Worm (Caenorhabditis elegans): ENCODE measurements around the gene Y2H9A.4.

Gene Y2H9A.4

ce11 chrV:13427378-13427777 is 18.3 kb upstream of the Y2H9A.4 start:
- no peak for TF ChIP-seq D2030.7 (GFP tag; IDR thresholded peaks at IDR 0.05)
- no peak for TF ChIP-seq nhr-90 (tag; optimal IDR thresholded peaks at IDR 0.05)
- no peak for TF ChIP-seq bed-1 (GFP tag; IDR thresholded peaks at IDR 0.05)
- TF ChIP-seq ztf-18 (tag; optimal IDR thresholded peaks at IDR 0.05) = no peak
- TF ChIP-seq lsy-27 (tag; optimal IDR thresholded peaks at IDR 0.05; ENCODE audit: borderline replicate concordance, insufficient read depth) = no peak
- TF ChIP-seq ets-4 (GFP tag; optimal IDR thresholded peaks at IDR 0.05) = no peak
- no peak for TF ChIP-seq lsl-1 (GFP tag; optimal IDR thresholded peaks at IDR 0.05)
- TF ChIP-seq cebp-2 (GFP tag; IDR thresholded peaks at IDR 0.05) = no peak
- no peak for TF ChIP-seq F57A8.1 (GFP tag; optimal IDR thresholded peaks at IDR 0.05)
- TF ChIP-seq mes-4 (tag; optimal IDR thresholded peaks at IDR 0.05) = no peak
- TF ChIP-seq Y79H2A.3 (GFP tag; conservative IDR thresholded peaks at IDR 0.05) = no peak
- TF ChIP-seq sea-2 (GFP tag; IDR thresholded peaks at IDR 0.05) = no peak
- no peak for TF ChIP-seq T26A5.8 (tag; optimal IDR thresholded peaks at IDR 0.05)
- no peak for TF ChIP-seq snpc-1.3 (tag; optimal IDR thresholded peaks at IDR 0.05; ENCODE audit: insufficient read depth)
- no peak for TF ChIP-seq F10E7.11 (tag; optimal IDR thresholded peaks at IDR 0.05)
- no peak for TF ChIP-seq B0336.3 (GFP tag; IDR thresholded peaks at IDR 0.05)
- no peak for TF ChIP-seq rec-8 (tag; optimal IDR thresholded peaks at IDR 0.05)
- no peak for TF ChIP-seq hmg-1.2 (GFP tag; IDR thresholded peaks at IDR 0.05)
- no peak for TF ChIP-seq B0019.2 (GFP tag; conservative IDR thresholded peaks at IDR 0.05)

DNA sequence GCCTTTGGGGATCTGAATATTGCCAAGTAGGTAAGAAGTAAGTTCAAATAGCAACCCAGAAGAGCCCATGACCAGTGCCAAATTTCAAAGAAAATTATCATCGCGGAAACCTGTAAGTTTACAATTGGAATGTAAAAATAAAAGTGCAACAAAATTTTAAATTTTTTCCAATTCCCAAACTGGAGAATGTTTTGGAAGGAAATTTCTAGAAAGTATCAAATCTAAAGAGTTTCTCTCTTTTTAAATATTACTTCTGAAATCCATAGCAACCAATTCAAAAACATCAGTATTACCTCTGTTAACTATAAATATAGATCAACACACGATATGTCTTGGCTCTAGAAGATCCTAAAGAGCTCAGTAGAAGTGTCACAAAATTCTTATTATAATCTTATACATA is 17.0 kb upstream of the Y2H9A.4 start, which contains the start of gene srd-19:
Gene srd-19 (minus strand): TSS at position 101 of the 400 bp plus-strand sequence.
- TF ChIP-seq K11D2.4 (GFP tag; IDR thresholded peaks at IDR 0.05) (no peak), xnd-1 (tag; optimal IDR thresholded peaks at IDR 0.05) (no peak), rpc-1 (optimal IDR thresholded peaks at IDR 0.05) (no peak), rpc-1 (tag; optimal IDR thresholded peaks at IDR 0.05) (no peak), F57C9.4 (tag; optimal IDR thresholded peaks at IDR 0.05) (no peak), unc-130 (GFP tag; optimal IDR thresholded peaks at IDR 0.05) (no peak), ztf-28 (GFP tag; IDR thresholded peaks at IDR 0.05) (no peak), K12H6.12 (tag; optimal IDR thresholded peaks at IDR 0.05) (no peak), Y53G8AR.9 (GFP tag; conservative IDR thresholded peaks at IDR 0.05) (no peak), ceh-27 (GFP tag; optimal IDR thresholded peaks at IDR 0.05) (no peak), cebp-2 (GFP tag; IDR thresholded peaks at IDR 0.05) (no peak), sea-2 (GFP tag; IDR thresholded peaks at IDR 0.05) (no peak), attf-3 (GFP tag; conservative IDR thresholded peaks at IDR 0.05) (no peak), F23B12.7 (tag; optimal IDR thresholded peaks at IDR 0.05; ENCODE audit: insufficient read depth) (no peak), dpl-1 (GFP tag; optimal IDR thresholded peaks at IDR 0.05) (no peak), let-607 (tag; optimal IDR thresholded peaks at IDR 0.05) (no peak), D2030.7 (GFP tag; IDR thresholded peaks at IDR 0.05) (no peak)

DNA sequence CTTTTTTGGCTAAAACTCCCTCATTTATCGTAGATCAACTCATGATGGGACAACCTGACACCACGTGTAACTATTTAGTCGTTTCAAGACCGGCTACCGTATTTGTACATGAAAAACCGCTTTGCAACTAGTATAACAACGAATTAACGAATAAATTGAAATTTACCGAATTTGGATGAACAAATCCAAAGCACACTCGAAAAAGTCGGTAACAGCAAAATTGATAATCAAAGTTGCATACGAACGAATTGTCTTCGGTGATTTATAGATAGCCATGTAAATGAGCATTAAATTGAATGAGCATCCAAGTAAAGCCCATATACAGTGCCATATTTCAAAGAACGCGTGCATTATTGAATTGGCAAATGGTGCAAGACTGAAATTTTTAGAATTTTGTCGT is 13.3 kb upstream of the Y2H9A.4 start, which contains the start of gene srd-17:
Gene srd-17 (minus strand): TSS at position 351 of the 400 bp plus-strand sequence.
- no peak for TF ChIP-seq nhr-120 (GFP tag; IDR thresholded peaks at IDR 0.05)
- TF ChIP-seq ets-4 (GFP tag; optimal IDR thresholded peaks at IDR 0.05) = no peak
- TF ChIP-seq ekl-4 (GFP tag; IDR thresholded peaks at IDR 0.05) = no peak
- TF ChIP-seq let-526 (GFP tag; IDR thresholded peaks at IDR 0.05) = no peak
- TF ChIP-seq hmg-20 (GFP tag; IDR thresholded peaks at IDR 0.05) = no peak
- TF ChIP-seq sea-2 (GFP tag; IDR thresholded peaks at IDR 0.05) = no peak
- no peak for TF ChIP-seq egl-18 (GFP tag; IDR thresholded peaks at IDR 0.05)
- TF ChIP-seq unc-62 (GFP tag; optimal IDR thresholded peaks at IDR 0.05) = no peak
- no peak for TF ChIP-seq pbrm-1 (GFP tag; IDR thresholded peaks at IDR 0.05)
- no peak for TF ChIP-seq rcor-1 (GFP tag; IDR thresholded peaks at IDR 0.05)
- no peak for TF ChIP-seq Y79H2A.3 (GFP tag; conservative IDR thresholded peaks at IDR 0.05)
- TF ChIP-seq rec-8 (tag; optimal IDR thresholded peaks at IDR 0.05) = no peak
- no peak for TF ChIP-seq F10E7.11 (tag; optimal IDR thresholded peaks at IDR 0.05)
